In genomic region chrX:19276489-19277117, dm6 we compare ENCODE assay signal across 3 fruit fly cellular contexts.
TF ChIP-seq lines count a peak whose summit lies in the region.

TSS of gene CG32537 (minus strand) at chrX:19276539.
TSS of gene CG32536 (minus strand) at chrX:19276898.

- TF ChIP-seq CTCF in whole organism, embryonic (GFP tag; optimal IDR thresholded peaks at IDR 0.05; lab: Kevin White, UChicago), result no peak

TF ChIP-seq in whole organism, adult, 20 proteins besides CTCF, POLR2A, EP300 and RAD21:
- TF ChIP-seq Clk (GFP tag; optimal IDR thresholded peaks at IDR 0.05; lab: Kevin White, UChicago) (no peak), toe (GFP tag; optimal IDR thresholded peaks at IDR 0.05; lab: Kevin White, UChicago) (no peak), ovo (GFP tag; optimal IDR thresholded peaks at IDR 0.05; lab: Kevin White, UChicago) (peak; percentile 16), bab1 (GFP tag; optimal IDR thresholded peaks at IDR 0.05; lab: Kevin White, UChicago) (peak; percentile 4)
TF ChIP-seq in whole organism, adult: peak in this region for 2.

TF ChIP-seq in whole organism, embryonic, 481 proteins besides CTCF, POLR2A, EP300 and RAD21 (continues in another document):
- TF ChIP-seq hbn (GFP tag; IDR thresholded peaks at IDR 0.05; lab: Robert Waterston, UW; ENCODE audit: partially characterized antibody) (no peak), sens (GFP tag; lab: Kevin White, UChicago) (peak; percentile 45), CG6683 (GFP tag; optimal IDR thresholded peaks at IDR 0.05; lab: Kevin White, UChicago) (no peak), CG3995 (GFP tag; optimal IDR thresholded peaks at IDR 0.05; lab: Kevin White, UChicago) (peak; percentile 97), p53 (GFP tag; optimal IDR thresholded peaks at IDR 0.05; lab: Kevin White, UChicago) (no peak), Dp (GFP tag; optimal IDR thresholded peaks at IDR 0.05; lab: Kevin White, UChicago) (peak; percentile 47), Sox102F (GFP tag; optimal IDR thresholded peaks at IDR 0.05; lab: Kevin White, UChicago) (no peak), odd (GFP tag; optimal IDR thresholded peaks at IDR 0.05; lab: Kevin White, UChicago) (no peak), CG8388 (GFP tag; optimal IDR thresholded peaks at IDR 0.05; lab: Kevin White, UChicago) (no peak), Vsx1 (GFP tag; optimal IDR thresholded peaks at IDR 0.05; lab: Kevin White, UChicago) (no peak), E2f2 (GFP tag; IDR thresholded peaks at IDR 0.05; lab: Robert Waterston, UW) (peak; percentile 53), Myb (GFP tag; optimal IDR thresholded peaks at IDR 0.05; lab: Kevin White, UChicago) (peak; percentile 89), Rfx (GFP tag; IDR thresholded peaks at IDR 0.05; lab: Robert Waterston, UW) (no peak), Kr (GFP tag; optimal IDR thresholded peaks at IDR 0.05; lab: Kevin White, UChicago) (no peak), Lpt (GFP tag; optimal IDR thresholded peaks at IDR 0.05; lab: Kevin White, UChicago) (no peak), CG30020 (tag; optimal IDR thresholded peaks at IDR 0.05; lab: Kevin White, UChicago) (no peak), Hr51 (GFP tag; optimal IDR thresholded peaks at IDR 0.05; lab: Kevin White, UChicago) (no peak), shn (GFP tag; optimal IDR thresholded peaks at IDR 0.05; lab: Kevin White, UChicago) (no peak), trem (tag; optimal IDR thresholded peaks at IDR 0.05; lab: Kevin White, UChicago) (peak; percentile 24), CG34422 (GFP tag; IDR thresholded peaks at IDR 0.05; lab: Robert Waterston, UW) (0 out of 3 replicates have a peak, but pooled peaks have one; percentile 38), chm (GFP tag; IDR thresholded peaks at IDR 0.05; lab: Robert Waterston, UW) (no peak), MBD-R2 (GFP tag; IDR thresholded peaks at IDR 0.05; lab: Robert Waterston, UW) (peak; percentile 67), CG17361 (GFP tag; IDR thresholded peaks at IDR 0.05; lab: Robert Waterston, UW) (no peak), Nf-YC (tag; optimal IDR thresholded peaks at IDR 0.05; lab: Kevin White, UChicago) (no peak), CG9797 (GFP tag; optimal IDR thresholded peaks at IDR 0.05; lab: Kevin White, UChicago) (peak; percentile 65), Ptx1 (GFP tag; IDR thresholded peaks at IDR 0.05; lab: Robert Waterston, UW) (no peak), ara (GFP tag; IDR thresholded peaks at IDR 0.05; lab: Robert Waterston, UW) (0 out of 2 replicates have a peak, but pooled peaks have one; percentile 22), CG4360 (GFP tag; IDR thresholded peaks at IDR 0.05; lab: Robert Waterston, UW) (no peak), CG1603 (tag; optimal IDR thresholded peaks at IDR 0.05; lab: Kevin White, UChicago) (no peak), CG4328 (GFP tag; optimal IDR thresholded peaks at IDR 0.05; lab: Kevin White, UChicago) (no peak), CG15514 (GFP tag; optimal IDR thresholded peaks at IDR 0.05; lab: Kevin White, UChicago) (peak; percentile 26), CG14710 (tag; optimal IDR thresholded peaks at IDR 0.05; lab: Kevin White, UChicago) (peak; percentile 4), nerfin-2 (GFP tag; IDR thresholded peaks at IDR 0.05; lab: Robert Waterston, UW; ENCODE audit: partially characterized antibody) (no peak), Hr78 (GFP tag; optimal IDR thresholded peaks at IDR 0.05; lab: Kevin White, UChicago) (no peak), CG11093 (GFP tag; IDR thresholded peaks at IDR 0.05; lab: Robert Waterston, UW) (no peak), ken (GFP tag; IDR thresholded peaks at IDR 0.05; lab: Robert Waterston, UW) (no peak), CG18764 (GFP tag; optimal IDR thresholded peaks at IDR 0.05; lab: Kevin White, UChicago) (no peak), Doc2 (GFP tag; IDR thresholded peaks at IDR 0.05; lab: Robert Waterston, UW) (no peak), CG9817 (tag; optimal IDR thresholded peaks at IDR 0.05; lab: Kevin White, UChicago) (no peak), wek (GFP tag; optimal IDR thresholded peaks at IDR 0.05; lab: Kevin White, UChicago) (no peak), gfzf (GFP tag; optimal IDR thresholded peaks at IDR 0.05; lab: Kevin White, UChicago) (peak; percentile 73), BEAF-32 (GFP tag; optimal IDR thresholded peaks at IDR 0.05; lab: Kevin White, UChicago) (peak; percentile 6), Mes4 (GFP tag; optimal IDR thresholded peaks at IDR 0.05; lab: Kevin White, UChicago) (no peak), CG16779 (GFP tag; IDR thresholded peaks at IDR 0.05; lab: Robert Waterston, UW) (no peak), CG2712 (tag; optimal IDR thresholded peaks at IDR 0.05; lab: Kevin White, UChicago) (peak; percentile 1)

TF ChIP-seq in whole organism, prepupa, 60 proteins besides CTCF, POLR2A, EP300 and RAD21:
- no peak for TF ChIP-seq dac (GFP tag; optimal IDR thresholded peaks at IDR 0.05; lab: Kevin White, UChicago)
- peak; percentile 34 for TF ChIP-seq Eip78C (GFP tag; lab: Kevin White, UChicago)
